Worm (Caenorhabditis elegans) whole organism, early embryonic: ENCODE data around the gene ZK105.3.

Experiments used
- B0310.2 ChIP-seq: sonication (generic microtip); optimal IDR thresholded peaks from 2 replicates; lab custom pipeline; 2016; ENCODE audit warnings: mild to moderate bottlenecking, missing genetic modification characterization, missing compliant biosample characterization
- F13C5.2 ChIP-seq: sonication (generic microtip); optimal IDR thresholded peaks from 2 replicates; lab custom pipeline; 2017; ENCODE audit warnings: mild to moderate bottlenecking, missing genetic modification characterization, inconsistent platforms, missing compliant biosample characterization
- aly-1 ChIP-seq: sonication (generic microtip); optimal IDR thresholded peaks from 2 replicates; lab custom pipeline; 2016; ENCODE audit warnings: missing genetic modification characterization, missing compliant biosample characterization
- ama-1 ChIP-seq: fragments of 150-350 bp; optimal IDR thresholded peaks from 2 replicates; lab custom pipeline; 2014
- ceh-13 ChIP-seq: fragments of 200-800 bp; sonication (Bioruptor generic); optimal IDR thresholded peaks from 2 replicates; lab custom pipeline; 2018; ENCODE audit warnings: mild to moderate bottlenecking, missing genetic modification characterization, missing compliant biosample characterization
- ceh-36 ChIP-seq: sonication (generic microtip); optimal IDR thresholded peaks from 2 replicates; lab custom pipeline; 2016; ENCODE audit warnings: missing genetic modification characterization, inconsistent platforms, missing compliant biosample characterization
- flt-1 ChIP-seq: fragments of 200-800 bp; sonication (Bioruptor generic); IDR thresholded peaks from 2 replicates; pipeline ENCODE4 v1.3.6; 2022; ENCODE audit warnings: missing genetic modification characterization, missing compliant biosample characterization
- hmg-4 ChIP-seq: fragments of 200-800 bp; sonication (Bioruptor generic); optimal IDR thresholded peaks from 2 replicates; lab custom pipeline; 2018; ENCODE audit warnings: mild to moderate bottlenecking, missing genetic modification characterization, missing compliant biosample characterization
- pes-1 ChIP-seq: fragments of 200-800 bp; sonication (Bioruptor generic); IDR thresholded peaks from 2 replicates; pipeline ENCODE4 v1.3.6; 2022; ENCODE audit warnings: missing genetic modification reagents, missing genetic modification characterization, missing compliant biosample characterization
- scrt-1 ChIP-seq: fragments of 200-800 bp; sonication (Bioruptor generic); IDR thresholded peaks from 2 replicates; pipeline ENCODE4 v1.3.6; 2022; ENCODE audit warnings: missing genetic modification characterization, missing compliant biosample characterization
- tbx-11 ChIP-seq: fragments of 200-800 bp; sonication (Bioruptor generic); IDR thresholded peaks from 2 replicates; pipeline ENCODE4 v1.3.6; 2022; ENCODE audit warnings: missing genetic modification characterization, missing compliant biosample characterization
- tbx-37 ChIP-seq: fragments of 200-800 bp; sonication (Bioruptor generic); conservative IDR thresholded peaks from 2 replicates; pipeline ENCODE4 v1.3.6; 2022; ENCODE audit warnings: missing genetic modification reagents, missing genetic modification characterization, missing compliant biosample characterization
- tra-4 ChIP-seq: sonication (generic microtip); optimal IDR thresholded peaks from 2 replicates; lab custom pipeline; 2017; ENCODE audit warnings: missing genetic modification characterization, missing compliant biosample characterization

- TF ChIP-seq hmg-4 (no peak), flt-1 (no peak), ama-1 (no peak), tra-4 (tag; lab: Kevin White, UChicago) (no peak), F13C5.2 (no peak), aly-1 (tag; lab: Kevin White, UChicago) (no peak), ceh-36 (tag; lab: Kevin White, UChicago) (peak; percentile 25), B0310.2 (tag; lab: Kevin White, UChicago) (peak; percentile 8), pes-1 (peak; percentile 37; the same call in 1 of the 2 replicates), tbx-11 (GFP tag; lab: Robert Waterston, UW) (no peak), scrt-1 (GFP tag; lab: Robert Waterston, UW) (no peak), tbx-37 (GFP tag; lab: Robert Waterston, UW) (0 out of 2 replicates have a peak, but pooled peaks have one; percentile 18), ceh-13 (GFP tag; lab: Kevin White, UChicago) (no peak)
Observed at ce11 chrV:7730488-7730887, 33.5 kb downstream of the ZK105.3 start.
